Worm (Caenorhabditis elegans) whole organism, midembryonic: ENCODE data around the gene F56C9.10.

ENCODE experiments used
- T22C8.4 ChIP-seq: fragments of 200-800 bp; sonication (Bioruptor generic); IDR thresholded peaks from 2 replicates; pipeline ENCODE4 v1.3.6; 2022; ENCODE audit warnings: missing genetic modification characterization, missing compliant biosample characterization
- klf-2 ChIP-seq: fragments of 200-800 bp; sonication (Bioruptor generic); conservative IDR thresholded peaks from 2 replicates; pipeline ENCODE4 v1.3.6; 2022; ENCODE audit warnings: missing genetic modification reagents, missing genetic modification characterization, missing compliant biosample characterization

ce11 chrIII:7359037-7359548 is 24.0 kb upstream of the F56C9.10 start, which contains the start of the genes eco-1 and hmgr-1:
- TF ChIP-seq T22C8.4 (no peak), klf-2 (GFP tag; lab: Robert Waterston, UW) (no peak)
